Worm (Caenorhabditis elegans): ENCODE results near the gene col-147.
A peak's percentile ranks its signal among the peaks of the same experiment; 100 is the strongest.

col-147 gene

ce11 chrV:9615725-9616124 is 17.4 kb downstream of the col-147 start, which contains the start of gene pqn-63:
Gene pqn-63, plus strand, starts transcription at chrV:9616031.
- TF ChIP-seq pha-4 (tag; optimal IDR thresholded peaks at IDR 0.05) = peak; percentile 42
- no peak for TF ChIP-seq ama-1 (optimal IDR thresholded peaks at IDR 0.05)

ce11 chrV:9609217-9609616 is 23.9 kb downstream of the col-147 start:
- no peak for TF ChIP-seq mdl-1 (tag; optimal IDR thresholded peaks at IDR 0.05)
- TF ChIP-seq ceh-82 (tag; optimal IDR thresholded peaks at IDR 0.05) = no peak
- no peak for TF ChIP-seq fkh-10 (GFP tag; optimal IDR thresholded peaks at IDR 0.05)
- no peak for TF ChIP-seq nhr-76 (tag; optimal IDR thresholded peaks at IDR 0.05)
- no peak for TF ChIP-seq nhr-77 (tag; optimal IDR thresholded peaks at IDR 0.05)
- no peak for TF ChIP-seq ama-1 (optimal IDR thresholded peaks at IDR 0.05)
- no peak for TF ChIP-seq ceh-16 (tag; optimal IDR thresholded peaks at IDR 0.05)
- no peak for TF ChIP-seq nhr-28 (tag; optimal IDR thresholded peaks at IDR 0.05)
- TF ChIP-seq ceh-9 (tag; optimal IDR thresholded peaks at IDR 0.05) = no peak
- no peak for TF ChIP-seq lsy-12 (tag; optimal IDR thresholded peaks at IDR 0.05)
- no peak for TF ChIP-seq nfya-1 (tag; optimal IDR thresholded peaks at IDR 0.05; ENCODE audit: insufficient read depth)
- TF ChIP-seq nhr-25 (tag; optimal IDR thresholded peaks at IDR 0.05) = no peak
- no peak for TF ChIP-seq lin-15B (tag; optimal IDR thresholded peaks at IDR 0.05)
- no peak for TF ChIP-seq unc-62 (GFP tag; optimal IDR thresholded peaks at IDR 0.05)
- TF ChIP-seq nhr-12 (tag; optimal IDR thresholded peaks at IDR 0.05) = no peak
- TF ChIP-seq skn-1 (tag; optimal IDR thresholded peaks at IDR 0.05) = no peak
- TF ChIP-seq sea-2 (GFP tag; optimal IDR thresholded peaks at IDR 0.05) = no peak
- no peak for TF ChIP-seq pqm-1 (tag; optimal IDR thresholded peaks at IDR 0.05)
- TF ChIP-seq ZK546.5 (tag; optimal IDR thresholded peaks at IDR 0.05) = no peak

DNA sequence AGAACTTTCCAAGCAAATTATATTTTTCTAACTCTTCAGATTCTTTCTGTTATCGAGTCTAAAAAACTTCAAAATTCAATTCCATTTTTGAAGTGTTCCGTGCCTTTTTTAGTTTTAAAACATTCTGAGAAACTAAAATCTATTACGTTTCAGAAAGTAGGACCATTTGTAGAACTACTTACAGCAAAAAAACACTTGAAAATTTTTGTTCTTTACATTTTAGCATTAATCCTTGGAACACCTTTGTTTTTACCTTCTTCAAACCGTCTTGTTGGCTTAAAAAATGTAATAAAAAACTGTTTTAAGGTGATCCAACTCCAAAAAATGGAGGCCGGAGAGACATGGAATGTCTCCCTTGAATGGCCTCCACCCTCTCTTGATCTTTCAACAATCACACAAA is 24.9 kb downstream of the col-147 start, which contains the start of gene dop-2:
dop-2 (plus strand) TSS at position 301 of the 400 bp plus-strand sequence.
- TF ChIP-seq unc-39 (tag; optimal IDR thresholded peaks at IDR 0.05) (no peak), unc-62 (GFP tag; optimal IDR thresholded peaks at IDR 0.05) (no peak), R02D3.7 (tag; optimal IDR thresholded peaks at IDR 0.05) (no peak), nhr-43 (tag; optimal IDR thresholded peaks at IDR 0.05; ENCODE audit: poor library complexity, severe bottlenecking) (no peak), eor-1 (tag; optimal IDR thresholded peaks at IDR 0.05) (no peak), ZK546.5 (tag; optimal IDR thresholded peaks at IDR 0.05) (no peak), nfya-1 (tag; optimal IDR thresholded peaks at IDR 0.05; ENCODE audit: insufficient read depth) (no peak), pha-4 (tag; optimal IDR thresholded peaks at IDR 0.05) (no peak)

DNA sequence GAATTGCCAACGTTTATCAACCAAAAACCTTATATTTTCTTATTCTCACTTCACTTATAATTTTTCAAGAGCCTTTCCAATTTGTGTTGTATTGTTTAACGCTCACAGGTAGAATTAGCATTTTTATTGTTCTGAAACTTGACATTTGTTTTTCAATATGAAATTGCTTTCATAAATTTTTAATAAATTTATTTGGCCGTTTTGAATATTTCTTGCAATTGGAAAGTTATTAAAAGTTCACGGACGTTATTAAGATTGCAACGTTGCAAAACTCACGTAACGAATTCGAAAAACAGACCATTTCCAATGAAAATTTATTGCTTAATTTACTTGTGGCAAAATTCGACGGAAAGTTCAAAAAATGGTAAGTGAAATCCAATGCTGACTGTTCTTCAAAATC is 42.8 kb downstream of the col-147 start, which contains the start of gene K09G1.2:
K09G1.2 (plus strand) TSS at position 301 of the 400 bp plus-strand sequence.
- TF ChIP-seq elt-2 (tag; optimal IDR thresholded peaks at IDR 0.05) (no peak), fkh-10 (GFP tag; optimal IDR thresholded peaks at IDR 0.05) (no peak), aly-2 (tag; optimal IDR thresholded peaks at IDR 0.05) (no peak), mdl-1 (tag; optimal IDR thresholded peaks at IDR 0.05) (no peak), daf-12 (tag; optimal IDR thresholded peaks at IDR 0.05) (no peak), pqm-1 (tag; optimal IDR thresholded peaks at IDR 0.05) (no peak), ceh-82 (tag; optimal IDR thresholded peaks at IDR 0.05) (no peak)

DNA sequence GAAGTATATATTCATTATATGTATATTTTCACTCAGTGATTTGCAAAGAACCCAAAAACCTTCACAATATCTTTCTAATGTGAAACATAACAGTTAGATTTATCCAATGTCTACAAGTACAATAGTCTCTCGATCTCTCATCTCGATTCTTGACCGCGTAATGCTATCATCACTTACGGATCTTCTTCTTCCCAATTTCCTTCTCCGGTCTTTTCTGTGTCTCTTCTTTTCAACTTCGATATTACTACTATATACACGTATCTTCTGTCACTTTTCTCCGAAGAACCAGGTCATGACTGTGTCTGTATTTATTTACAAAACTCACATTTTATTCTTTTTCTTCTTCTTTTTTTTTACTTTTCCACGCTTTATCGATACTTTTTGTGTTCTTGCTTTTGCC is 44.6 kb downstream of the col-147 start:
- TF ChIP-seq tbx-2 (tag; optimal IDR thresholded peaks at IDR 0.05) = no peak
- peak; percentile 54 for TF ChIP-seq nhr-23 (tag; optimal IDR thresholded peaks at IDR 0.05)
- peak; percentile 13 for TF ChIP-seq nhr-43 (tag; optimal IDR thresholded peaks at IDR 0.05; ENCODE audit: poor library complexity, severe bottlenecking)

ce11 chrV:9587619-9588018 is 45.5 kb downstream of the col-147 start:
- TF ChIP-seq elt-1 (tag; optimal IDR thresholded peaks at IDR 0.05) (no peak), nfya-1 (tag; optimal IDR thresholded peaks at IDR 0.05; ENCODE audit: insufficient read depth) (no peak), snpc-4 (tag; optimal IDR thresholded peaks at IDR 0.05) (no peak), egl-27 (tag; optimal IDR thresholded peaks at IDR 0.05) (no peak), nhr-76 (tag; optimal IDR thresholded peaks at IDR 0.05) (no peak), fkh-2 (tag; optimal IDR thresholded peaks at IDR 0.05) (no peak), sea-2 (GFP tag; optimal IDR thresholded peaks at IDR 0.05) (no peak)

Data from whole organism, L3 larva.